Worm (Caenorhabditis elegans): ENCODE results near the gene R166.3.

DNA sequence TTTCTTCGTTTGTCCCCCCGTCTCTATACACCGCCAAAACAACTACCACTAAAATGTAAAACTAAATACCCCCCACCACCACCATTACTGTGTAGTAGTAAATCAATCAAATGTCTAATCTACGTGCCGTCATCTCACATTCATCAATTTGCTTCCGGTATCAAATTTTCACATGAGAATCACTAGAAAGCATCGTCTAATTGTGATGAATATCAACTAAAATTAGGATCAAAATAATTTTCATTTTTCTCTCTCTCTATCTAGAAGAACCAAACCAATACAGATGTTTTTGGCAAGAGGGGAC is 7.6 kb upstream of the R166.3 start:
- TF ChIP-seq sox-4 (tag; optimal IDR thresholded peaks at IDR 0.05) (no peak), fkh-6 (tag; optimal IDR thresholded peaks at IDR 0.05) (no peak), ceh-22 (tag; optimal IDR thresholded peaks at IDR 0.05) (no peak), T23F11.4 (GFP tag; optimal IDR thresholded peaks at IDR 0.05) (no peak), hlh-6 (tag; optimal IDR thresholded peaks at IDR 0.05) (no peak), ceh-30 (tag; optimal IDR thresholded peaks at IDR 0.05) (no peak), elt-4 (tag; optimal IDR thresholded peaks at IDR 0.05) (no peak), elt-2 (tag; optimal IDR thresholded peaks at IDR 0.05) (no peak), ztf-16 (tag; optimal IDR thresholded peaks at IDR 0.05) (no peak), rnt-1 (tag; optimal IDR thresholded peaks at IDR 0.05) (no peak), lin-11 (tag; optimal IDR thresholded peaks at IDR 0.05) (no peak), zip-5 (tag; optimal IDR thresholded peaks at IDR 0.05) (no peak), dmd-4 (tag; optimal IDR thresholded peaks at IDR 0.05; ENCODE audit: borderline replicate concordance) (no peak)
